Fruit fly (Drosophila melanogaster) whole organism, prepupa: Measurements from ENCODE around the gene CG11899.

Source experiments
- CG31627 ChIP-seq: fragments of 200-800 bp; sonication (Bioruptor generic); optimal IDR thresholded peaks from 3 replicates; lab custom pipeline; 2016; ENCODE audit warnings: missing biosample characterization, missing genetic modification characterization
- CG4318 ChIP-seq: fragments of 200-800 bp; sonication (Bioruptor generic); optimal IDR thresholded peaks from 3 replicates; lab custom pipeline; 2017; ENCODE audit warnings: missing biosample characterization, mild to moderate bottlenecking, missing genetic modification characterization
- CG7368 ChIP-seq: fragments of 200-800 bp; sonication (Bioruptor generic); optimal IDR thresholded peaks from 3 replicates; lab custom pipeline; 2016; ENCODE audit warnings: missing biosample characterization, missing genetic modification characterization
- CG8319 ChIP-seq: fragments of 200-800 bp; sonication (Bioruptor generic); optimal IDR thresholded peaks from 3 replicates; lab custom pipeline; 2016; ENCODE audit warnings: missing biosample characterization, missing genetic modification characterization
- Eip75B ChIP-seq: fragments of 200-800 bp; sonication (Bioruptor generic); optimal IDR thresholded peaks from 3 replicates; lab custom pipeline; 2016; ENCODE audit warnings: missing biosample characterization, missing genetic modification characterization
- Gug ChIP-seq: fragments of 200-800 bp; sonication (Bioruptor generic); IDR thresholded peaks from 2 replicates; pipeline ENCODE4 v1.3.6; 2022; ENCODE audit warnings: missing biosample characterization, missing genetic modification characterization
- Hr39 ChIP-seq: fragments of 200-800 bp; sonication (Bioruptor generic); optimal IDR thresholded peaks from 2 replicates; lab custom pipeline; 2016; ENCODE audit warnings: missing biosample characterization, missing genetic modification characterization
- Lpt ChIP-seq: fragments of 200-800 bp; sonication (Bioruptor generic); optimal IDR thresholded peaks from 3 replicates; lab custom pipeline; 2016; ENCODE audit warnings: missing biosample characterization, missing genetic modification characterization
- Sox102F ChIP-seq: fragments of 200-800 bp; sonication (Bioruptor generic); optimal IDR thresholded peaks from 2 replicates; lab custom pipeline; 2016; ENCODE audit warnings: missing biosample characterization, mild to moderate bottlenecking, missing genetic modification characterization
- Sox14 ChIP-seq: fragments of 200-800 bp; sonication (Bioruptor generic); optimal IDR thresholded peaks from 3 replicates; lab custom pipeline; 2016; ENCODE audit warnings: missing biosample characterization, missing genetic modification characterization
- achi ChIP-seq: fragments of 200-800 bp; sonication (Bioruptor generic); optimal IDR thresholded peaks from 3 replicates; lab custom pipeline; 2016; ENCODE audit warnings: missing biosample characterization, missing genetic modification characterization
- lz ChIP-seq: fragments of 200-800 bp; sonication (Bioruptor generic); optimal IDR thresholded peaks from 3 replicates; lab custom pipeline; 2016; ENCODE audit warnings: missing biosample characterization, missing genetic modification characterization
- pdm3 ChIP-seq: fragments of 200-800 bp; sonication (Bioruptor generic); optimal IDR thresholded peaks from 3 replicates; lab custom pipeline; 2016; ENCODE audit warnings: missing biosample characterization, missing genetic modification characterization
- ss ChIP-seq, 2 experiments: fragments of 200-800 bp; sonication (Bioruptor generic); optimal IDR thresholded peaks; 2 replicates in 1 of 2; 3 replicates in 1 of 2; lab custom pipeline; 2017 to 2018; ENCODE audit warnings: mild to moderate bottlenecking in 2 of 2, missing biosample characterization in 2 of 2, missing genetic modification characterization in 2 of 2, moderate library complexity in 1 of 2

DNA sequence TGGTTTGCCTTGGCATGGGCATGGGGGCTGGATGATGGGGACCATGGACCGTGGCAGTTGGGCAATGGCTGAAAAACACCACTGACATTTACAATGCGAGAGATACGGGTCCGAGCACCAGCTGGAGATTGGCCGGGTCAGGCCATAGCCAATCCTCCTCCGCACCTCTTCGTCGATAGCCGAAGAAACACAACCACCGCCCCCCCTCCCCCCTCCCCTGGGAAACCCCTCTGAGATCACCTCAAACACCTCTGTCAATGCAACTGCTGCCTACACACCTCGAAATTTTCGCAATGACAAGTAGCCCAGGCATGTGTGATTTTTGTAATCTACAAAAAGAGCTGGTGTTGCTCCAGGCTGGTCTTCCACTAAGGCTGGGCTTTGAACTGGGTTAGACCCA is 12.3 kb downstream of the CG11899 start:
- TF ChIP-seq lz (GFP tag; lab: Kevin White, UChicago): no peak
- TF ChIP-seq CG7368 (GFP tag; lab: Kevin White, UChicago): no peak
- TF ChIP-seq Eip75B (GFP tag; lab: Kevin White, UChicago): no peak
- TF ChIP-seq CG31627 (GFP tag; lab: Kevin White, UChicago): no peak
- TF ChIP-seq Lpt (GFP tag; lab: Kevin White, UChicago): no peak
- no peak for TF ChIP-seq Sox14 (GFP tag; lab: Kevin White, UChicago)
- TF ChIP-seq CG8319: no peak
- TF ChIP-seq Gug (GFP tag; lab: Robert Waterston, UW): no peak
- TF ChIP-seq Sox102F (GFP tag; lab: Kevin White, UChicago): no peak
- no peak for TF ChIP-seq achi (GFP tag; lab: Kevin White, UChicago)
- no peak for TF ChIP-seq Hr39 (GFP tag; lab: Kevin White, UChicago)
- no peak for TF ChIP-seq pdm3 (GFP tag; lab: Kevin White, UChicago)
- no peak for TF ChIP-seq CG4318 (GFP tag; lab: Kevin White, UChicago)
- no peak for TF ChIP-seq ss (GFP tag; optimal IDR thresholded peaks at IDR 0.05; lab: Kevin White, UChicago)
